Fruit fly (Drosophila melanogaster) whole organism, prepupa: Measurements from ENCODE around the gene CG32026.

ENCODE experiments used
- CG11294 ChIP-seq: fragments of 200-800 bp; sonication (Bioruptor generic); IDR thresholded peaks from 2 replicates; pipeline ENCODE4 v1.3.6; 2022; ENCODE audit warnings: missing biosample characterization, missing genetic modification characterization
- Ets21C ChIP-seq: fragments of 200-800 bp; sonication (Bioruptor generic); optimal IDR thresholded peaks from 3 replicates; lab custom pipeline; 2016; ENCODE audit warnings: missing biosample characterization, missing genetic modification characterization
- Hr38 ChIP-seq: sonication (Bioruptor generic); optimal IDR thresholded peaks from 2 replicates; lab custom pipeline; 2016; ENCODE audit warnings: missing biosample characterization, missing genetic modification characterization
- Lpt ChIP-seq: fragments of 200-800 bp; sonication (Bioruptor generic); optimal IDR thresholded peaks from 3 replicates; lab custom pipeline; 2016; ENCODE audit warnings: missing biosample characterization, missing genetic modification characterization
- Sox15 ChIP-seq: fragments of 200-800 bp; sonication (Bioruptor generic); optimal IDR thresholded peaks from 3 replicates; lab custom pipeline; 2016; ENCODE audit warnings: missing biosample characterization, missing genetic modification characterization
- lz ChIP-seq: fragments of 200-800 bp; sonication (Bioruptor generic); optimal IDR thresholded peaks from 3 replicates; lab custom pipeline; 2016; ENCODE audit warnings: missing biosample characterization, missing genetic modification characterization
- spab ChIP-seq: fragments of 200-800 bp; sonication (Bioruptor generic); optimal IDR thresholded peaks from 2 replicates; lab custom pipeline; 2017; ENCODE audit warnings: missing biosample characterization, mild to moderate bottlenecking, missing genetic modification characterization, missing genetic modification reagents
- ss ChIP-seq, 2 experiments: fragments of 200-800 bp; sonication (Bioruptor generic); optimal IDR thresholded peaks; 2 replicates in 1 of 2; 3 replicates in 1 of 2; lab custom pipeline; 2017 to 2018; ENCODE audit warnings: mild to moderate bottlenecking in 2 of 2, missing biosample characterization in 2 of 2, missing genetic modification characterization in 2 of 2, moderate library complexity in 1 of 2
- topi ChIP-seq: fragments of 200-800 bp; sonication (Bioruptor generic); optimal IDR thresholded peaks from 3 replicates; lab custom pipeline; 2016; ENCODE audit warnings: missing biosample characterization, missing genetic modification characterization

- TF ChIP-seq Lpt (GFP tag; lab: Kevin White, UChicago): no peak
- no peak for TF ChIP-seq spab (GFP tag; lab: Kevin White, UChicago)
- TF ChIP-seq Hr38 (GFP tag; lab: Kevin White, UChicago): no peak
- no peak for TF ChIP-seq Sox15 (GFP tag; lab: Kevin White, UChicago)
- no peak for TF ChIP-seq ss (GFP tag; optimal IDR thresholded peaks at IDR 0.05; lab: Kevin White, UChicago)
- no peak for TF ChIP-seq lz (GFP tag; lab: Kevin White, UChicago)
- TF ChIP-seq CG11294 (GFP tag; lab: Robert Waterston, UW): no peak
- TF ChIP-seq topi (GFP tag; lab: Kevin White, UChicago): no peak
- no peak for TF ChIP-seq Ets21C (GFP tag; lab: Kevin White, UChicago)
These were observed 32.0 kb upstream of the CG32026 start, which contains the start of the genes CG32023 and CG34427 for dm6 chr3L:8804082-8804814.
